Worm (Caenorhabditis elegans) whole organism, L2 larva: ENCODE results near the gene acs-2.

Experiments
- R02D3.7 ChIP-seq: fragments of 150-350 bp; optimal IDR thresholded peaks from 2 replicates; lab custom pipeline; 2014; ENCODE audit warnings: missing biosample characterization, missing genetic modification characterization
- sma-3 ChIP-seq: sonication (generic microtip); optimal IDR thresholded peaks from 2 replicates; lab custom pipeline; 2016; ENCODE audit warnings: missing genetic modification reagents, missing genetic modification characterization, missing compliant biosample characterization

DNA sequence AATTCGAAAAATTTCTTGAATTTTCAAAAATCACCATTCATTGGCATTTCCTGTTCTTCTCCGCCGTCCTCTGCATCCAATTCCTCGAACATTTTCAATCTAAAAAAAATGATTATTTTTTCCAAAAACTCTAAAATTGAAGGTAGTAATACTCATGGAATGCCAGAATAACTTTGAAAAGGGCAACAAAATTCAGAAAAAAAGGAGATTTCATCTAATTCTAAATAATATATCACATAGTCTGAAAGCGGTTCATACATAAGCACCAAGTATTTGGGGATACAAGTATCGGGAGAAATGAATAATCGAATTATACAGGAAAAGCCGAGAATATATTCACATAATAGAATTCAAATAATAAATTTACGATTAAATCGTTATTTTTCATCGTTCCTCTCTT is 8.1 kb downstream of the acs-2 start, which contains the start of gene mdt-28:
- TF ChIP-seq sma-3 (GFP tag; lab: Kevin White, UChicago), result no peak
- no peak for TF ChIP-seq R02D3.7 (tag; lab: Kevin White, UChicago)
